Worm (Caenorhabditis elegans) whole organism, late embryonic: ENCODE results near the gene txt-6.

Experiments used
- dve-1 ChIP-seq: sonication (generic microtip); optimal IDR thresholded peaks from 2 replicates; lab custom pipeline; 2017; ENCODE audit warnings: antibody characterized with exemption, mild to moderate bottlenecking, missing genetic modification characterization, missing compliant biosample characterization
- pqm-1 ChIP-seq: sonication (generic microtip); optimal IDR thresholded peaks from 2 replicates; lab custom pipeline; 2016; ENCODE audit warnings: missing genetic modification characterization, missing compliant biosample characterization

ce11 chrV:4624717-4625116 lies 18.0 kb upstream of the txt-6 start:
- TF ChIP-seq dve-1 (tag; lab: Kevin White, UChicago), result no peak
- no peak for TF ChIP-seq pqm-1 (tag; lab: Kevin White, UChicago)
